Fruit fly (Drosophila melanogaster) whole organism, embryonic: ENCODE data around the gene Spn28Dc.

Source experiments
- CG16863 ChIP-seq: fragments of 200-800 bp; sonication (Bioruptor generic); optimal IDR thresholded peaks from 3 replicates; lab custom pipeline; 2016; ENCODE audit warnings: missing biosample characterization, missing genetic modification characterization
- CG17328 ChIP-seq: fragments of 200-800 bp; sonication (Bioruptor generic); IDR thresholded peaks from 2 replicates; pipeline ENCODE4 v1.3.6; 2022; ENCODE audit warnings: missing biosample characterization, missing genetic modification characterization
- Spps ChIP-seq: fragments of 200-800 bp; sonication (Bioruptor generic); optimal IDR thresholded peaks from 2 replicates; lab custom pipeline; 2018; ENCODE audit warnings: missing biosample characterization, mild to moderate bottlenecking, missing genetic modification characterization
- nerfin-1 ChIP-seq: fragments of 200-800 bp; sonication (Bioruptor generic); optimal IDR thresholded peaks from 3 replicates; lab custom pipeline; 2019; ENCODE audit warnings: missing biosample characterization, mild to moderate bottlenecking, missing genetic modification characterization, moderate library complexity
- sens-2 ChIP-seq: fragments of 200-800 bp; sonication (Bioruptor generic); IDR thresholded peaks from 2 replicates; pipeline ENCODE4 v1.3.6; 2022; ENCODE audit warnings: missing biosample characterization, missing genetic modification characterization

dm6 chr2L:7971423-7971822 lies 35.6 kb downstream of the Spn28Dc start:
- TF ChIP-seq CG17328 (GFP tag; lab: Robert Waterston, UW) (no peak), Spps (tag; lab: Kevin White, UChicago) (no peak), sens-2 (GFP tag; lab: Robert Waterston, UW) (no peak), nerfin-1 (tag; lab: Kevin White, UChicago) (no peak), CG16863 (GFP tag; lab: Kevin White, UChicago) (no peak)
